Worm (Caenorhabditis elegans): ENCODE measurements around the gene srbc-60.

The srbc-60 gene

ce11 chrV:802726-803125 lies 22.6 kb downstream of the srbc-60 start:
- no peak for TF ChIP-seq F52B5.7 (tag; optimal IDR thresholded peaks at IDR 0.05)
- TF ChIP-seq madf-6 (GFP tag; IDR thresholded peaks at IDR 0.05) = no peak
- TF ChIP-seq dpl-1 (GFP tag; optimal IDR thresholded peaks at IDR 0.05) = no peak
- no peak for TF ChIP-seq F37B4.10 (GFP tag; IDR thresholded peaks at IDR 0.05)
- no peak for TF ChIP-seq ztf-6 (GFP tag; IDR thresholded peaks at IDR 0.05)

- no peak for TF ChIP-seq nfya-2 (GFP tag; IDR thresholded peaks at IDR 0.05)
- no peak for TF ChIP-seq sptf-2 (GFP tag; optimal IDR thresholded peaks at IDR 0.05)
- no peak for TF ChIP-seq ceh-58 (GFP tag; IDR thresholded peaks at IDR 0.05)
- TF ChIP-seq ceh-100 (GFP tag; IDR thresholded peaks at IDR 0.05) = no peak
- no peak for TF ChIP-seq efl-1 (GFP tag; optimal IDR thresholded peaks at IDR 0.05)
- no peak for TF ChIP-seq Y53F4B.3 (GFP tag; IDR thresholded peaks at IDR 0.05)
- no peak for TF ChIP-seq lin-26 (GFP tag; IDR thresholded peaks at IDR 0.05)
- no peak for TF ChIP-seq egl-44 (GFP tag; IDR thresholded peaks at IDR 0.05)
- TF ChIP-seq madf-10 (tag; optimal IDR thresholded peaks at IDR 0.05) = no peak
- TF ChIP-seq him-1 (tag; optimal IDR thresholded peaks at IDR 0.05) = no peak
- no peak for TF ChIP-seq attf-3 (GFP tag; conservative IDR thresholded peaks at IDR 0.05)
- no peak for TF ChIP-seq C17E4.6 (GFP tag; IDR thresholded peaks at IDR 0.05)
- no peak for TF ChIP-seq akir-1 (GFP tag; optimal IDR thresholded peaks at IDR 0.05)
- no peak for TF ChIP-seq pbrm-1 (GFP tag; IDR thresholded peaks at IDR 0.05)
- TF ChIP-seq tbp1 (GFP tag; optimal IDR thresholded peaks at IDR 0.05) = no peak
- TF ChIP-seq snpc-1.3 (tag; optimal IDR thresholded peaks at IDR 0.05; ENCODE audit: insufficient read depth) = no peak
- TF ChIP-seq Y56A3A.18 (GFP tag; IDR thresholded peaks at IDR 0.05) = no peak
These were observed 23.4 kb downstream of the srbc-60 start for ce11 chrV:803472-803871.

DNA sequence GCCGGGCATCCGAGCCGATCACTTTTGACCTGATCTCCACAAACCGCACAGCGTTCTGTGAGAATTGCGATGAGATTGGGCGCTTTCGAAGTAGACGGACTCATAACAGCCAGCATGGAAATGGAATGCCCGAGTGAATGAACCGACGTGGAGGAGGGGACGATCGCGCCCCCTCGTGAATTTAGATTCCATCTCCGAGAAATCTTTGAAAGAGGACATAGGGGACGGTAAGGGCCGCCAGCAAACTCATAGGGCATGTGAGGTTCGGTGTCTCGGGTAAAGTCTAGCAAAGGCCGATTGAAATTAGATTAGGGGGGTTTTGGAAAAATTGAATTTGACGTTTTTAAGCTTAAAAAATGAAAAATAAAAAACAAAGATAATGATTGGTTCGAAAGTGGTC lies 24.4 kb downstream of the srbc-60 start, which contains the start of gene nhr-270:
Gene nhr-270 (minus strand): TSS at position 257 of the 400 bp plus-strand sequence.
- TF ChIP-seq zfh-2 (GFP tag; conservative IDR thresholded peaks at IDR 0.05) (peak; percentile 38; the same call in 1 of the 2 replicates), B0019.2 (GFP tag; conservative IDR thresholded peaks at IDR 0.05) (no peak)

- no peak for TF ChIP-seq F33H1.4 (GFP tag; IDR thresholded peaks at IDR 0.05)
- no peak for TF ChIP-seq Y67H2A.10 (GFP tag; conservative IDR thresholded peaks at IDR 0.05)
- no peak for TF ChIP-seq hrde-1 (tag; optimal IDR thresholded peaks at IDR 0.05; ENCODE audit: borderline replicate concordance)
- no peak for TF ChIP-seq pbrm-1 (GFP tag; IDR thresholded peaks at IDR 0.05)
- no peak for TF ChIP-seq egrh-3 (GFP tag; IDR thresholded peaks at IDR 0.05)
- no peak for TF ChIP-seq ekl-4 (GFP tag; IDR thresholded peaks at IDR 0.05)
- TF ChIP-seq hlh-26 (GFP tag; conservative IDR thresholded peaks at IDR 0.05) = no peak
- no peak for TF ChIP-seq unc-62 (GFP tag; optimal IDR thresholded peaks at IDR 0.05)
- TF ChIP-seq xnd-1 (tag; optimal IDR thresholded peaks at IDR 0.05) = no peak
- no peak for TF ChIP-seq gei-17 (GFP tag; optimal IDR thresholded peaks at IDR 0.05)
- no peak for TF ChIP-seq unc-130 (GFP tag; optimal IDR thresholded peaks at IDR 0.05)
- no peak for TF ChIP-seq nhr-90 (tag; optimal IDR thresholded peaks at IDR 0.05)
- no peak for TF ChIP-seq lsl-1 (GFP tag; optimal IDR thresholded peaks at IDR 0.05)
- no peak for TF ChIP-seq sea-2 (GFP tag; IDR thresholded peaks at IDR 0.05)
- TF ChIP-seq madf-10 (tag; optimal IDR thresholded peaks at IDR 0.05) = no peak
- no peak for TF ChIP-seq B0336.3 (GFP tag; IDR thresholded peaks at IDR 0.05)
- TF ChIP-seq mcd-1 (GFP tag; IDR thresholded peaks at IDR 0.05) = no peak
- no peak for TF ChIP-seq nfyb-1 (GFP tag; IDR thresholded peaks at IDR 0.05)
These were observed 28.2 kb downstream of the srbc-60 start for ce11 chrV:808260-808659.

Measured in whole organism, young adult.